Fruit fly (Drosophila melanogaster): Measurements from ENCODE around the gene ppk26.

- no peak for TF ChIP-seq psq (optimal IDR thresholded peaks at IDR 0.05)
- no peak for TF ChIP-seq Dll (optimal IDR thresholded peaks at IDR 0.05)
- TF ChIP-seq CG8478 (optimal IDR thresholded peaks at IDR 0.05) = no peak
- TF ChIP-seq usp (GFP tag; optimal IDR thresholded peaks at IDR 0.05) = no peak
- no peak for TF ChIP-seq pan (optimal IDR thresholded peaks at IDR 0.05)
- no peak for TF ChIP-seq EcR (GFP tag; optimal IDR thresholded peaks at IDR 0.05)
Observed at dm6 chr3L:7440633-7441032, 15.3 kb upstream of the ppk26 start, which contains the start of gene sphinx2.

Data from whole organism.